Fruit fly (Drosophila melanogaster): Measurements from ENCODE around the gene Daxx.

Gene Daxx

dm6 chr2L:6455955-6456599, 24.7 kb upstream of the Daxx start, which contains the start of gene frj (continued):
- peak; percentile 57 for TF ChIP-seq lz (GFP tag; optimal IDR thresholded peaks at IDR 0.05)
- TF ChIP-seq Hr38 (GFP tag; optimal IDR thresholded peaks at IDR 0.05) = no peak
- peak; percentile 63 for TF ChIP-seq Hr4 (GFP tag; optimal IDR thresholded peaks at IDR 0.05)
- no peak for TF ChIP-seq CG4318 (GFP tag; optimal IDR thresholded peaks at IDR 0.05)
- TF ChIP-seq pdm3 (GFP tag; optimal IDR thresholded peaks at IDR 0.05) = peak; percentile 63
- TF ChIP-seq cyc (GFP tag; optimal IDR thresholded peaks at IDR 0.05) = peak; percentile 73
- TF ChIP-seq esn (GFP tag; optimal IDR thresholded peaks at IDR 0.05) = peak; percentile 59
- peak; percentile 58 for TF ChIP-seq CG3032 (tag; optimal IDR thresholded peaks at IDR 0.05)
- peak; percentile 34 for TF ChIP-seq Ets96B (tag; optimal IDR thresholded peaks at IDR 0.05)
- peak; percentile 53 for TF ChIP-seq CG3919 (GFP tag; optimal IDR thresholded peaks at IDR 0.05)
- peak; percentile 72 for TF ChIP-seq svp (GFP tag)
- TF ChIP-seq Hr39 (GFP tag; optimal IDR thresholded peaks at IDR 0.05) = peak; percentile 67
- TF ChIP-seq CG6276 (GFP tag; optimal IDR thresholded peaks at IDR 0.05) = no peak
- peak; percentile 52 for TF ChIP-seq CG6163 (GFP tag; IDR thresholded peaks at IDR 0.05)
- no peak for TF ChIP-seq vri (GFP tag; optimal IDR thresholded peaks at IDR 0.05)
- TF ChIP-seq CG8319 (GFP tag; optimal IDR thresholded peaks at IDR 0.05) = peak; percentile 7
- TF ChIP-seq Sox15 (GFP tag; optimal IDR thresholded peaks at IDR 0.05) = peak; percentile 64
- peak; percentile 45; the same call in 1 of the 2 replicates for TF ChIP-seq CG15336 (GFP tag; IDR thresholded peaks at IDR 0.05)

- no peak for TF ChIP-seq Sox15 (GFP tag; optimal IDR thresholded peaks at IDR 0.05)
- TF ChIP-seq CG34406 (GFP tag; optimal IDR thresholded peaks at IDR 0.05) = no peak
- peak; percentile 24 for TF ChIP-seq Sox14 (GFP tag; optimal IDR thresholded peaks at IDR 0.05)
- no peak for TF ChIP-seq CG32006 (GFP tag; optimal IDR thresholded peaks at IDR 0.05)
- no peak for TF ChIP-seq eg (GFP tag; IDR thresholded peaks at IDR 0.05)
- TF ChIP-seq CG16779 (tag; optimal IDR thresholded peaks at IDR 0.05) = no peak
- TF ChIP-seq CG15336 (GFP tag; IDR thresholded peaks at IDR 0.05) = no peak
- no peak for TF ChIP-seq CG6163 (GFP tag; IDR thresholded peaks at IDR 0.05)
- TF ChIP-seq Blimp-1 (GFP tag; optimal IDR thresholded peaks at IDR 0.05) = no peak
- no peak for TF ChIP-seq CG8632 (GFP tag; optimal IDR thresholded peaks at IDR 0.05)
- no peak for TF ChIP-seq esn (GFP tag; optimal IDR thresholded peaks at IDR 0.05)
- peak; percentile 97 for TF ChIP-seq svp (GFP tag)
- TF ChIP-seq CG4318 (GFP tag; optimal IDR thresholded peaks at IDR 0.05) = no peak
- TF ChIP-seq CG11762 (GFP tag; optimal IDR thresholded peaks at IDR 0.05; ENCODE audit: insufficient read depth) = no peak
- TF ChIP-seq spab (GFP tag; optimal IDR thresholded peaks at IDR 0.05) = no peak
- TF ChIP-seq net (GFP tag; optimal IDR thresholded peaks at IDR 0.05) = no peak
These were observed 23.1 kb upstream of the Daxx start for dm6 chr2L:6457583-6457982.

- TF ChIP-seq CG3032 (tag; optimal IDR thresholded peaks at IDR 0.05) (no peak), CG6808 (GFP tag; optimal IDR thresholded peaks at IDR 0.05) (no peak), svp (GFP tag) (peak; percentile 59), vri (GFP tag; optimal IDR thresholded peaks at IDR 0.05) (peak; percentile 38), fkh (GFP tag; optimal IDR thresholded peaks at IDR 0.05) (peak; percentile 70), CG3919 (GFP tag; optimal IDR thresholded peaks at IDR 0.05) (peak; percentile 2), Eip78C (GFP tag) (peak; percentile 68), esn (GFP tag; optimal IDR thresholded peaks at IDR 0.05) (peak; percentile 14), CG10669 (GFP tag; optimal IDR thresholded peaks at IDR 0.05) (no peak), Met (GFP tag; optimal IDR thresholded peaks at IDR 0.05) (peak; percentile 9)
These were observed 19.2 kb upstream of the Daxx start for dm6 chr2L:6461497-6461896.

dm6 chr2L:6462259-6462658, 18.5 kb upstream of the Daxx start:
- TF ChIP-seq fkh (GFP tag; optimal IDR thresholded peaks at IDR 0.05) = peak; percentile 79
- TF ChIP-seq CG8319 (GFP tag; optimal IDR thresholded peaks at IDR 0.05) = no peak

- TF ChIP-seq vri (GFP tag; optimal IDR thresholded peaks at IDR 0.05) (no peak), CG11294 (GFP tag; IDR thresholded peaks at IDR 0.05) (0 out of 2 replicates have a peak, but pooled peaks have one; percentile 1), ss (GFP tag; optimal IDR thresholded peaks at IDR 0.05) (peak in 1 of 2 experiments; percentile 27), Gug (GFP tag; IDR thresholded peaks at IDR 0.05) (no peak), CG11902 (GFP tag; optimal IDR thresholded peaks at IDR 0.05) (no peak), svp (GFP tag) (peak; percentile 96), eg (GFP tag; IDR thresholded peaks at IDR 0.05) (0 out of 3 replicates have a peak, but pooled peaks have one; percentile 9), CG1621 (tag; optimal IDR thresholded peaks at IDR 0.05) (peak; percentile 31), CG6854 (GFP tag; optimal IDR thresholded peaks at IDR 0.05) (no peak), Eip78C (GFP tag) (peak; percentile 54)
These were observed 17.3 kb upstream of the Daxx start for dm6 chr2L:6463392-6463791.
